Worm (Caenorhabditis elegans) whole organism, young adult: ENCODE results near the gene C38H2.3.

Source experiments
- B0019.2 ChIP-seq: fragments of 200-800 bp; sonication (Bioruptor generic); conservative IDR thresholded peaks from 2 replicates; pipeline ENCODE4 v1.3.6; 2022; ENCODE audit warnings: missing genetic modification reagents, missing genetic modification characterization, missing compliant biosample characterization
- D2030.7 ChIP-seq: fragments of 200-800 bp; sonication (Bioruptor generic); IDR thresholded peaks from 2 replicates; pipeline ENCODE4 v1.3.6; 2022; ENCODE audit warnings: missing genetic modification reagents, missing genetic modification characterization, missing compliant biosample characterization
- F33H1.4 ChIP-seq: fragments of 200-800 bp; sonication (Bioruptor generic); IDR thresholded peaks from 2 replicates; pipeline ENCODE4 v1.3.6; 2022; ENCODE audit warnings: missing genetic modification reagents, missing genetic modification characterization, missing compliant biosample characterization
- F55B11.4 ChIP-seq: sonication (generic microtip); optimal IDR thresholded peaks from 2 replicates; lab custom pipeline; 2016; ENCODE audit warnings: missing compliant biosample characterization, missing genetic modification characterization, borderline replicate concordance; ENCODE audit not compliant: insufficient read depth
- F57A8.1 ChIP-seq: fragments of 200-800 bp; sonication (Bioruptor generic); optimal IDR thresholded peaks from 2 replicates; lab custom pipeline; 2018; ENCODE audit warnings: mild to moderate bottlenecking, missing genetic modification characterization, moderate library complexity, missing compliant biosample characterization
- K11D2.4 ChIP-seq: fragments of 200-800 bp; sonication (Bioruptor generic); IDR thresholded peaks from 2 replicates; pipeline ENCODE4 v1.3.6; 2022; ENCODE audit warnings: missing genetic modification reagents, missing genetic modification characterization, missing compliant biosample characterization
- K12H6.12 ChIP-seq: fragments of 200-800 bp; sonication (Bioruptor generic); optimal IDR thresholded peaks from 2 replicates; lab custom pipeline; 2018; ENCODE audit warnings: mild to moderate bottlenecking, missing genetic modification characterization, missing compliant biosample characterization
- ama-1 ChIP-seq, 3 experiments: fragments of 150-350 bp in 1 of 3; sonication (generic microtip) in 2 of 3; optimal IDR thresholded peaks; 2 replicates each; lab custom pipeline; 2014 to 2018; ENCODE audit warnings: missing biosample characterization in 2 of 3, missing genetic modification characterization in 2 of 3, missing genetic modification reagents in 2 of 3
- atf-7 ChIP-seq: sonication (generic microtip); optimal IDR thresholded peaks from 2 replicates; lab custom pipeline; 2017; ENCODE audit warnings: mild to moderate bottlenecking, missing genetic modification characterization, missing compliant biosample characterization
- bed-1 ChIP-seq: fragments of 200-800 bp; sonication (Bioruptor generic); IDR thresholded peaks from 2 replicates; pipeline ENCODE4 v1.3.6; 2022; ENCODE audit warnings: missing genetic modification reagents, missing genetic modification characterization, missing compliant biosample characterization
- cebp-2 ChIP-seq: fragments of 200-800 bp; sonication (Bioruptor generic); IDR thresholded peaks from 2 replicates; pipeline ENCODE4 v1.3.6; 2022; ENCODE audit warnings: missing genetic modification characterization, missing compliant biosample characterization
- dox-1 ChIP-seq: fragments of 200-800 bp; sonication (Bioruptor generic); IDR thresholded peaks from 2 replicates; pipeline ENCODE4 v1.3.6; 2022; ENCODE audit warnings: missing genetic modification reagents, missing genetic modification characterization, missing compliant biosample characterization
- dpff-1 ChIP-seq: sonication (generic microtip); optimal IDR thresholded peaks from 2 replicates; lab custom pipeline; 2017; ENCODE audit warnings: mild to moderate bottlenecking, missing genetic modification characterization, missing compliant biosample characterization
- dpl-1 ChIP-seq: fragments of 150-350 bp; optimal IDR thresholded peaks from 2 replicates; lab custom pipeline; 2014; ENCODE audit warnings: missing biosample characterization, missing genetic modification reagents, missing genetic modification characterization
- efl-1 ChIP-seq: fragments of 150-350 bp; optimal IDR thresholded peaks from 2 replicates; lab custom pipeline; 2014; ENCODE audit warnings: missing biosample characterization, missing genetic modification reagents, missing genetic modification characterization
- egrh-3 ChIP-seq: fragments of 200-800 bp; sonication (Bioruptor generic); IDR thresholded peaks from 2 replicates; pipeline ENCODE4 v1.3.6; 2022; ENCODE audit warnings: missing genetic modification reagents, missing genetic modification characterization, missing compliant biosample characterization
- hlh-26 ChIP-seq: fragments of 200-800 bp; sonication (Bioruptor generic); conservative IDR thresholded peaks from 2 replicates; pipeline ENCODE4 v1.3.6; 2022; ENCODE audit warnings: missing genetic modification reagents, missing genetic modification characterization, missing compliant biosample characterization
- hrde-1 ChIP-seq: sonication (generic microtip); optimal IDR thresholded peaks from 2 replicates; lab custom pipeline; 2016; ENCODE audit warnings: missing genetic modification characterization, mild to moderate bottlenecking, missing compliant biosample characterization, moderate library complexity, missing genotype, missing genetic modification reagents, borderline replicate concordance
- madf-6 ChIP-seq: fragments of 200-800 bp; sonication (Bioruptor generic); IDR thresholded peaks from 2 replicates; pipeline ENCODE4 v1.3.6; 2022; ENCODE audit warnings: missing genetic modification reagents, missing genetic modification characterization, missing compliant biosample characterization
- mcd-1 ChIP-seq: fragments of 200-800 bp; sonication (Bioruptor generic); IDR thresholded peaks from 2 replicates; pipeline ENCODE4 v1.3.6; 2022; ENCODE audit warnings: missing genetic modification reagents, missing genetic modification characterization, missing compliant biosample characterization
- mxl-1 ChIP-seq: sonication (generic microtip); optimal IDR thresholded peaks from 2 replicates; lab custom pipeline; 2016; ENCODE audit warnings: missing genetic modification characterization, missing compliant biosample characterization
- nhr-120 ChIP-seq: fragments of 200-800 bp; sonication (Bioruptor generic); IDR thresholded peaks from 2 replicates; pipeline ENCODE4 v1.3.6; 2022; ENCODE audit warnings: missing genetic modification characterization, missing compliant biosample characterization
- pbrm-1 ChIP-seq: fragments of 200-800 bp; sonication (Bioruptor generic); IDR thresholded peaks from 2 replicates; pipeline ENCODE4 v1.3.6; 2022; ENCODE audit warnings: missing genetic modification reagents, missing genetic modification characterization, missing compliant biosample characterization
- rcor-1 ChIP-seq: fragments of 200-800 bp; sonication (Bioruptor generic); IDR thresholded peaks from 2 replicates; pipeline ENCODE4 v1.3.6; 2022; ENCODE audit warnings: missing genetic modification reagents, missing genetic modification characterization, missing compliant biosample characterization
- repo-1 ChIP-seq: sonication (generic microtip); optimal IDR thresholded peaks from 2 replicates; lab custom pipeline; 2017; ENCODE audit warnings: mild to moderate bottlenecking, missing genetic modification characterization, missing compliant biosample characterization
- snpc-1.1 ChIP-seq: sonication (generic microtip); optimal IDR thresholded peaks from 2 replicates; lab custom pipeline; 2017; ENCODE audit warnings: missing genetic modification characterization, mild to moderate bottlenecking, missing compliant biosample characterization, antibody characterized with exemption, moderate library complexity, missing genotype, missing genetic modification reagents; ENCODE audit not compliant: insufficient read depth
- somi-1 ChIP-seq: fragments of 200-800 bp; sonication (Bioruptor generic); optimal IDR thresholded peaks from 2 replicates; lab custom pipeline; 2018; ENCODE audit warnings: mild to moderate bottlenecking, missing genetic modification characterization, missing compliant biosample characterization
- sptf-2 ChIP-seq: fragments of 200-800 bp; sonication (Bioruptor generic); optimal IDR thresholded peaks from 2 replicates; lab custom pipeline; 2018; ENCODE audit warnings: mild to moderate bottlenecking, missing genetic modification characterization, missing compliant biosample characterization
- tbx-9 ChIP-seq: sonication (generic microtip); optimal IDR thresholded peaks from 2 replicates; lab custom pipeline; 2016; ENCODE audit warnings: borderline replicate concordance, missing genetic modification characterization, inconsistent platforms, missing compliant biosample characterization
- unc-62 ChIP-seq: fragments of 150-350 bp; optimal IDR thresholded peaks from 2 replicates; lab custom pipeline; 2014; ENCODE audit warnings: missing biosample characterization, missing genetic modification reagents, missing genetic modification characterization
- zfh-2 ChIP-seq: fragments of 200-800 bp; sonication (Bioruptor generic); conservative IDR thresholded peaks from 2 replicates; pipeline ENCODE4 v1.3.6; 2022; ENCODE audit warnings: missing genetic modification reagents, missing genetic modification characterization, missing compliant biosample characterization

The C38H2.3 gene

DNA sequence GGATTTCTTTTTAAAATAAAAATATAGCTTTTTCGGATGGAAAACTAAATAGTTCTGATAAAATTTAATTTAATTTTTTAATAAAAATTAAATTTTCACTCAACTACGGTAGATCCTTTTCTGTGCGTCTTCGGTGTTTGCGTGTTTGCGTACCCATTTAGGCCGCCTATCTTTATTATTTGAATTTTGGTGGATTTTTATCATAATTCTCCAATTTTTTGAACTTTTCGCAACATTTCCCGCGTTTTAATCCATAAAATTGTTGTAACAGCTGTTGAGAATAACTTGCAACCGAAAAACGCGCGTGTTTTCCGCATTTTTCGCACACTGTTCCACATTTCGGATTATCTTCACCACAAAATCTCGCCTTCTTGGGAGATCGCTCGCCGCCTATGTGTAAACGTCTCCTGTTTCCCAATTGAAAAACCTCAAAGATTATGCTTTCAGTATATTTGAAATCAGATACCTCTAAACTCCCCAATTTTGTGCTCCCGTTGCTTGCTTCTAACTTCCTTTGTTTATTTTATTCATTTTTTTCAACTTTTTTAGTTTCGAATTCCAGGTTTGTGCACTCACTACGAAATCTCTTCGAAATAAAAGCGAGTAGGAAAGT is 34.7 kb downstream of the C38H2.3 start, which contains the start of gene T07C4.3 (continued):
- peak; percentile 79 for TF ChIP-seq madf-6
- no peak for TF ChIP-seq rcor-1 (GFP tag; lab: Robert Waterston, UW)
- peak; percentile 63; the same call in 1 of the 2 replicates for TF ChIP-seq B0019.2
- TF ChIP-seq hlh-26, result no peak
- TF ChIP-seq D2030.7 (GFP tag; lab: Robert Waterston, UW), result peak; percentile 71
- peak; percentile 70 for TF ChIP-seq efl-1 (GFP tag; lab: Kevin White, UChicago)
- peak; percentile 32 for TF ChIP-seq dpl-1 (GFP tag; lab: Kevin White, UChicago)
- TF ChIP-seq dox-1 (GFP tag; lab: Robert Waterston, UW), result 0 out of 2 replicates have a peak, but pooled peaks have one; percentile 19
- peak; percentile 49; the same call in 1 of the 2 replicates for TF ChIP-seq F33H1.4 (GFP tag; lab: Robert Waterston, UW)
- no peak for TF ChIP-seq snpc-1.1
- TF ChIP-seq bed-1, result no peak
- TF ChIP-seq F55B11.4, result no peak

DNA sequence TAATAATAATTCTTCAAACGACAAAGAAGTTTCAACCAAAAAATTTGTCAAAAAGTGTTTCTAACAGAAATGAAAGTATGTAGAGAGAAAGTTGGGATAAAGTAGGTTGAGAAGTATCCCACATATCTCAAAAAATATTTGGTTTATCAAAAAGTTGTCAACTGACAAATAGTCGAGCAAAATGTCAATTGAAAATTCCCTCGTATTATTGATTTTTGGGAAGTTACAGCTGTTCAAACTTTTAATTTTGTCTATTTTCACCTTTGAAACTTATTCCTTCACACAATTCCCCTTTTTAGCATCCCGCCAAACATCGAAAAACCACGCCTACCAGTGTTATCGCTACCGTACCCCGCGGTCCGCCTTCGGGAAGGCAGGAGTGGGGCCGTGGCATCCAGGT is 39.3 kb downstream of the C38H2.3 start, which contains the start of gene tbx-8:
Gene tbx-8, plus strand, starts transcription at position 301 of the 400 bp plus-strand sequence.
- no peak for TF ChIP-seq ama-1 (optimal IDR thresholded peaks at IDR 0.05; lab: Kevin White, UChicago)
- no peak for TF ChIP-seq ama-1 (GFP tag; optimal IDR thresholded peaks at IDR 0.05; lab: Kevin White, UChicago)
- no peak for TF ChIP-seq nhr-120 (GFP tag; lab: Robert Waterston, UW)
- TF ChIP-seq mcd-1 (GFP tag; lab: Robert Waterston, UW), result no peak
- peak; percentile 46; the same call in 1 of the 2 replicates for TF ChIP-seq zfh-2 (GFP tag; lab: Robert Waterston, UW)
- no peak for TF ChIP-seq hrde-1 (tag; lab: Kevin White, UChicago)
- no peak for TF ChIP-seq bed-1

DNA sequence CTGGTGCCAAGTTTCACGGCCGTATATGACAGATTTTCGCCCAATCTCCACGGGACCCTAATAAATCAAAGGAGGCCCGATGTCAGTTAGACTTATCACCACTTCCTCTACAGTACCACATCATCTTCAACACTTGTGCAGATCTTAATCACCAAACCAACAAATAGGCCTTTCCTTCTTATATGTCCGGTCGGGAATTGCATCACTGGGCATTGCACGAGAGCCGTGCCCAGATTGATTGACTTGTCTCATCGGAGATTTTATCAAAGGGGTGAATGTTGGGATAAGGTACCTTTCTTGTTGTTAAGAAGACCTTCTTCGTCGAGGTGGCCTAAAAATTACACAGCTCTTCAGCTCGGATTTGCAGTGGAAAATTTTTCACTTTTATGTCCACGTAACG is 41.6 kb downstream of the C38H2.3 start:
- TF ChIP-seq unc-62 (GFP tag; lab: Kevin White, UChicago) (peak; percentile 56), K11D2.4 (GFP tag; lab: Robert Waterston, UW) (no peak)
- TF ChIP-seq, all 124 proteins: peak for 1

DNA sequence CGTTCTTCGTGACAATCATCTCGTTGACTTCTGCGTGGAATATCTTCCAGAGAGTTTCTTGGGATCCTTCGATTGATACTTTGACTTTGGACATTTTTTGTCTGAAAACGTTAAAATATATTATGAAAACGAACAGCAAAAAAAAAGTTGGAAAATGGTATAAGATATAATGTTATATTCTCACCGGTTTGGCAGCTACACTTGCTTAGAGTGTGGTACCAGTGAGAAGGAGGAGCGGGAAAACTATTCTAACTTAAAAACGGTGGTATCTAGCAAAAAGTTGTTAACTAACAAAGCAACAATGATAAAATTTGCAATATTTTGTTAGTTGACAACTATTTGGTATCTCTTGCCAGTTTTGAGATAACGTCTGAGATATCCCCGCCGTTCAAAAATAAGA is 44.6 kb downstream of the C38H2.3 start, which contains the start of gene tbx-9:
Gene tbx-9, minus strand, starts transcription at position 101 of the 400 bp plus-strand sequence.
- TF ChIP-seq sptf-2 (GFP tag; lab: Kevin White, UChicago) (no peak), pbrm-1 (GFP tag; lab: Robert Waterston, UW) (no peak), dpl-1 (GFP tag; lab: Kevin White, UChicago) (no peak), atf-7 (tag; lab: Kevin White, UChicago) (no peak), rcor-1 (GFP tag; lab: Robert Waterston, UW) (no peak), egrh-3 (GFP tag; lab: Robert Waterston, UW) (no peak), tbx-9 (tag; lab: Kevin White, UChicago) (no peak), F57A8.1 (GFP tag; lab: Kevin White, UChicago) (no peak), K12H6.12 (no peak), F33H1.4 (GFP tag; lab: Robert Waterston, UW) (no peak), mxl-1 (tag; lab: Kevin White, UChicago) (no peak), snpc-1.1 (no peak)

DNA sequence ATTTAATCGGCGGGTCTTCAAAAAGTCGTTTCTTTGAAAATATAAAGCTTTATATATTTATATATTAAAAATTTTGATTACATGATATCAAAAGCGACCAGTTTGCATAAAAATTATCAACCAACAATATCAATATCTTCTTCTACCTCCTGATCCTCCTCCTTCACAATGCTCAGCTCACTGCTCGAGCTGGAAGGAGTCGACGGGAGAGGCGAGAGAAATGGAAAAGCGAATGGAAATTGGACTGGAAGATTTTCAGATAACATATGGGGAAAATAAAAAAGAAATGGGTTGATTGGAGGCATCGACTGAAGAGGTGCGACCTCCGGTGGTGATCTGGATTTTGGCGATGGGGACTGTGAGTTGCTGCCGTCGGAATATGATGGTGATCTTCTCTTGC is 46.4 kb downstream of the C38H2.3 start:
- TF ChIP-seq tbx-9 (tag; lab: Kevin White, UChicago), result peak; percentile 12
- TF ChIP-seq somi-1 (GFP tag; lab: Kevin White, UChicago), result no peak
- TF ChIP-seq repo-1 (tag; lab: Kevin White, UChicago), result peak; percentile 21
- no peak for TF ChIP-seq rcor-1 (GFP tag; lab: Robert Waterston, UW)
- 0 out of 2 replicates have a peak, but pooled peaks have one; percentile 19 for TF ChIP-seq cebp-2
- no peak for TF ChIP-seq dpff-1 (tag; lab: Kevin White, UChicago)
